Worm (Caenorhabditis elegans): ENCODE results near the gene ZK1058.3.

DNA sequence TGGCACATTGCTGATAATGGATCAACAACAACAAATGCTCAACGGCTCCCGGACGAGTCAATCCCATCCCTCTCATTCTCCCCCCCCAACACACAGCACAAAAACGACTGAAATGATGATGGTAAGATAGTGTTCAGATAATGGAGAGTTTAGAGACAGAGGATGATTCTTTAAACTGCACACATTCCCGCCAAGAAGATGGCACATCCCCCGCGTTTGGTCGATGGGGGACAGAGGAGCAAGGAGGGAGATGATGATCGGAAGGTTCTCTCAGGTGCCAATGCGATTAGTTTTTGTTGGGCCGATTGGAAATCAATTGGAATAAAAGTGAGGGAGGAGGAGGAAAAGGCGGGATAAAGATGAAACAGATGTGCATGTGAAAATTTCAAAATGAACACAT is 8.8 kb downstream of the ZK1058.3 start:
- TF ChIP-seq dao-5 (tag; optimal IDR thresholded peaks at IDR 0.05) (no peak), him-1 (tag; optimal IDR thresholded peaks at IDR 0.05) (no peak), W03F9.2 (tag; optimal IDR thresholded peaks at IDR 0.05) (no peak)
